Worm (Caenorhabditis elegans) whole organism, mixed stage, embryonic: ENCODE results near the gene rab-14.

Experiments used
- ceh-43 ChIP-seq: fragments of 200-800 bp; sonication (Bioruptor generic); optimal IDR thresholded peaks from 2 replicates; lab custom pipeline; 2018; ENCODE audit warnings: mild to moderate bottlenecking, missing genetic modification characterization, moderate library complexity, missing compliant biosample characterization
- lin-32 ChIP-seq: fragments of 200-800 bp; sonication (Bioruptor generic); optimal IDR thresholded peaks from 2 replicates; lab custom pipeline; 2018; ENCODE audit warnings: mild to moderate bottlenecking, missing genetic modification characterization, missing compliant biosample characterization
- nhr-2 ChIP-seq: fragments of 150-350 bp; optimal IDR thresholded peaks from 2 replicates; lab custom pipeline; 2014; ENCODE audit warnings: missing biosample characterization, missing genetic modification characterization
- nhr-237 ChIP-seq: fragments of 150-350 bp; optimal IDR thresholded peaks from 2 replicates; lab custom pipeline; 2014; ENCODE audit warnings: missing biosample characterization, missing genetic modification characterization
- nhr-76 ChIP-seq: sonication (generic microtip); optimal IDR thresholded peaks from 2 replicates; lab custom pipeline; 2017; ENCODE audit warnings: missing biosample characterization, missing genetic modification characterization
- unc-39 ChIP-seq: fragments of 150-350 bp; optimal IDR thresholded peaks from 2 replicates; lab custom pipeline; 2014; ENCODE audit warnings: missing biosample characterization, missing genetic modification characterization
- unc-62 ChIP-seq: fragments of 150-350 bp; optimal IDR thresholded peaks from 2 replicates; lab custom pipeline; 2014; ENCODE audit warnings: missing biosample characterization, missing genetic modification reagents, missing genetic modification characterization
- ztf-11 ChIP-seq: fragments of 150-350 bp; optimal IDR thresholded peaks from 2 replicates; lab custom pipeline; 2014; ENCODE audit warnings: missing biosample characterization, missing genetic modification characterization

DNA sequence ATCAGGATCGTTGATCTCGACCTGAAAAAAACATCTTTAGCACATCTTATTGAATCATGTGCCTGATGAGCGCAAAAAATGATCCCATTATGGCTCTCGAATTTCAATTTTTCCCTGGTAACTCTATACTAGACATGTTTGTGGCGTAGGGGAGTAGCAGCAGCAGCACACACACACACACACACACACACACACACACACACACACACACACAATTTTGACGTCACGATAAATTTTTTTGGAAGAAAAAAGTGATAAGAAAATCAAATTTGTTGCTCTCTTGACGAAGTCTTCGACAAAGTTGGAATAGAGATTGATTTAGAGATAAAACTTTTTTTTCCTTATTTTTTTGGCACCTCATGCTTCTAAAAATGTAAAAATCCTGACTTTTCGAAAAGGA lies 23.2 kb upstream of the rab-14 start:
- no peak for TF ChIP-seq unc-39 (tag; lab: Kevin White, UChicago)
- TF ChIP-seq nhr-76 (tag; lab: Kevin White, UChicago), result no peak
- no peak for TF ChIP-seq nhr-2 (tag; lab: Kevin White, UChicago)
- TF ChIP-seq ztf-11 (tag; lab: Kevin White, UChicago), result no peak
- no peak for TF ChIP-seq lin-32 (GFP tag; lab: Kevin White, UChicago)
- no peak for TF ChIP-seq nhr-237 (tag; lab: Kevin White, UChicago)
- TF ChIP-seq unc-62 (GFP tag; lab: Kevin White, UChicago), result no peak
- no peak for TF ChIP-seq ceh-43
